Fruit fly (Drosophila melanogaster) whole organism, wandering third instar larva: ENCODE measurements around the gene Cenp-C.

Source experiments
- Abd-B ChIP-seq: fragments of >200 bp; optimal IDR thresholded peaks from 2 replicates; lab custom pipeline; 2017; ENCODE audit warnings: missing biosample characterization, missing genetic modification characterization
- CG32264 ChIP-seq: fragments of 200-800 bp; sonication (Bioruptor generic); optimal IDR thresholded peaks from 2 replicates; lab custom pipeline; 2016; ENCODE audit warnings: missing biosample characterization, missing genetic modification characterization
- CG9705 ChIP-seq: fragments of 200-800 bp; sonication (Bioruptor generic); optimal IDR thresholded peaks from 2 replicates; lab custom pipeline; 2018; ENCODE audit warnings: missing biosample characterization, mild to moderate bottlenecking, missing genetic modification characterization
- Dfd ChIP-seq: fragments of >200 bp; optimal IDR thresholded peaks from 2 replicates; lab custom pipeline; 2017; ENCODE audit warnings: missing biosample characterization, missing genetic modification characterization
- Dif ChIP-seq: fragments of 200-275, 200-300 bp; sonication (Bioruptor generic); optimal IDR thresholded peaks from 2 replicates; lab custom pipeline; 2018; ENCODE audit warnings: missing biosample characterization, missing genetic modification characterization; ENCODE audit not compliant: partially characterized antibody
- GATAd ChIP-seq: sonication (Bioruptor generic); optimal IDR thresholded peaks from 2 replicates; lab custom pipeline; 2016; ENCODE audit warnings: missing biosample characterization, missing genetic modification characterization
- HLH106 ChIP-seq: fragments of 200-800 bp; optimal IDR thresholded peaks from 3 replicates; lab custom pipeline; 2019; ENCODE audit warnings: missing biosample characterization, mild to moderate bottlenecking, missing genetic modification characterization, moderate library complexity
- Hr78 ChIP-seq: fragments of >200 bp; optimal IDR thresholded peaks from 2 replicates; lab custom pipeline; 2017; ENCODE audit warnings: missing biosample characterization, missing genetic modification characterization
- Hr83 ChIP-seq: fragments of 200-300 bp; sonication (Bioruptor generic); optimal IDR thresholded peaks from 2 replicates; lab custom pipeline; 2016; ENCODE audit warnings: missing biosample characterization, mild to moderate bottlenecking, missing genetic modification characterization, moderate library complexity; ENCODE audit not compliant: poor library complexity, severe bottlenecking
- Jra ChIP-seq: sonication (Bioruptor generic); optimal IDR thresholded peaks from 2 replicates; lab custom pipeline; 2016; ENCODE audit warnings: missing biosample characterization, missing genetic modification characterization
- Mio ChIP-seq: sonication (Bioruptor generic); optimal IDR thresholded peaks from 2 replicates; lab custom pipeline; 2016; ENCODE audit warnings: missing biosample characterization, missing genetic modification characterization
- Rel ChIP-seq, 2 experiments: fragments of 200-800 bp; sonication (Bioruptor generic) in 1 of 2; optimal IDR thresholded peaks; 2 replicates in 1 of 2; 3 replicates in 1 of 2; lab custom pipeline; 2016 to 2019; ENCODE audit warnings: mild to moderate bottlenecking in 2 of 2, missing biosample characterization in 2 of 2, missing genetic modification characterization in 2 of 2, moderate library complexity in 1 of 2
- Sp1 ChIP-seq: fragments of 200-800 bp; sonication (Bioruptor generic); optimal IDR thresholded peaks from 3 replicates; lab custom pipeline; 2019; ENCODE audit warnings: missing biosample characterization, mild to moderate bottlenecking, missing genetic modification characterization, moderate library complexity
- Vsx2 ChIP-seq: fragments of 200-300, 225-300 bp; sonication (Bioruptor generic); optimal IDR thresholded peaks from 2 replicates; lab custom pipeline; 2018; ENCODE audit warnings: missing biosample characterization, missing genetic modification characterization; ENCODE audit not compliant: partially characterized antibody
- br ChIP-seq: fragments of 200-800 bp; sonication (Bioruptor generic); optimal IDR thresholded peaks from 2 replicates; lab custom pipeline; 2016; ENCODE audit warnings: missing biosample characterization, missing genetic modification characterization
- brk ChIP-seq: fragments of 200-800 bp; sonication (Bioruptor generic); optimal IDR thresholded peaks from 2 replicates; lab custom pipeline; 2016; ENCODE audit warnings: missing biosample characterization, mild to moderate bottlenecking, missing genetic modification characterization
- dmrt93B ChIP-seq: fragments of 200-800 bp; sonication (Bioruptor generic); optimal IDR thresholded peaks from 2 replicates; lab custom pipeline; 2018; ENCODE audit warnings: missing biosample characterization, mild to moderate bottlenecking, missing genetic modification characterization
- ey ChIP-seq: fragments of 200-800 bp; sonication (Bioruptor generic); optimal IDR thresholded peaks from 2 replicates; lab custom pipeline; 2016; ENCODE audit warnings: missing biosample characterization, missing genetic modification characterization
- foxo ChIP-seq, 2 experiments: fragments of 200-800 bp; sonication (Bioruptor generic); optimal IDR thresholded peaks; 2 replicates in 1 of 2; 3 replicates in 1 of 2; lab custom pipeline; 2016 to 2017; ENCODE audit warnings: missing biosample characterization in 2 of 2, missing genetic modification characterization in 2 of 2
- fru ChIP-seq: fragments of 200-800 bp; sonication (Bioruptor generic); optimal IDR thresholded peaks from 3 replicates; lab custom pipeline; 2016; ENCODE audit warnings: missing biosample characterization, mild to moderate bottlenecking, missing genetic modification characterization
- h ChIP-seq: fragments of 200-800 bp; sonication (Bioruptor generic); optimal IDR thresholded peaks from 3 replicates; lab custom pipeline; 2016; ENCODE audit warnings: missing biosample characterization, mild to moderate bottlenecking, missing genetic modification characterization
- lola ChIP-seq: fragments of >200 bp; optimal IDR thresholded peaks from 2 replicates; lab custom pipeline; 2017; ENCODE audit warnings: missing biosample characterization, missing genetic modification characterization
- pan ChIP-seq: fragments of >200 bp; optimal IDR thresholded peaks from 2 replicates; lab custom pipeline; 2017
- rgr ChIP-seq: fragments of 200-800 bp; sonication (Bioruptor generic); optimal IDR thresholded peaks from 3 replicates; lab custom pipeline; 2016; ENCODE audit warnings: missing biosample characterization, mild to moderate bottlenecking, missing genetic modification characterization
- sage ChIP-seq: fragments of 200-800 bp; sonication (Bioruptor generic); optimal IDR thresholded peaks from 2 replicates; lab custom pipeline; 2016; ENCODE audit warnings: missing biosample characterization, mild to moderate bottlenecking, missing genetic modification characterization
- sv ChIP-seq: fragments of 200-800 bp; sonication (Bioruptor generic); optimal IDR thresholded peaks from 3 replicates; lab custom pipeline; 2016; ENCODE audit warnings: missing biosample characterization, missing genetic modification characterization
- usp ChIP-seq: fragments of >200 bp; optimal IDR thresholded peaks from 2 replicates; lab custom pipeline; 2017; ENCODE audit warnings: missing biosample characterization, missing genetic modification characterization
- woc ChIP-seq: sonication (Bioruptor generic); optimal IDR thresholded peaks from 2 replicates; lab custom pipeline; 2016; ENCODE audit warnings: missing biosample characterization, mild to moderate bottlenecking, missing genetic modification characterization

The Cenp-C gene

DNA sequence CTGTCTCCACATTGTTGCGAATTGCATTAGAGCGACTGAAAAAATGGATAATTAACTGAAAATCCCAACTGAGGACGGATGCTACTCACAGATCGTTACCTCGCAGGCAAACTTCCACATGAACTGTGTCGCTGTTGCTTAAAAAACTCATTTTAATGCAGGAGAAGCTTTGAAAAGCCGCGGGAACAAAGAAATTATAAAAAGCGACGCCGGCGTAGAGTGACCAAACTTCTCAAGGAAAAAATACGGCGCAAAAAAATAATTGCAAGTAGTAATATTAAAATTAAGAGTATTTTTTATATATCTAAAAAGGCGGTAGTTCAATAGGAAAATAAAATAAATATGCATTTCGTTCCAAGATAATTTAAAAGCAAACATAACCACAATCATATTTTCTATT is 2.4 kb upstream of the Cenp-C start, which contains the start of gene pch2:
TSS of gene pch2 (minus strand) at position 243 of the 400 bp plus-strand sequence.
- TF ChIP-seq lola (GFP tag; lab: Kevin White, UChicago) (no peak), GATAd (no peak), ey (GFP tag; lab: Kevin White, UChicago) (no peak), Dif (GFP tag; lab: Kevin White, UChicago) (no peak), pan (lab: Kevin White, UChicago) (no peak), Rel (GFP tag; optimal IDR thresholded peaks at IDR 0.05; lab: Kevin White, UChicago) (no peak), Rel (tag; optimal IDR thresholded peaks at IDR 0.05; lab: Kevin White, UChicago) (no peak), sage (GFP tag; lab: Kevin White, UChicago) (no peak), foxo (GFP tag; optimal IDR thresholded peaks at IDR 0.05; lab: Kevin White, UChicago) (no peak), HLH106 (no peak), CG9705 (GFP tag; lab: Kevin White, UChicago) (no peak), CG32264 (no peak)

dm6 chr3R:8562484-8562886 is 1.4 kb upstream of the Cenp-C start, which contains the start of the genes mRpS18A and CG31460:
Gene mRpS18A (minus strand): TSS chr3R:8562593.
Gene CG31460 (plus strand): TSS chr3R:8562673.
- TF ChIP-seq h (GFP tag; lab: Kevin White, UChicago): peak; percentile 13
- peak; percentile 7 for TF ChIP-seq Jra (GFP tag; lab: Kevin White, UChicago)
- TF ChIP-seq Abd-B (GFP tag; lab: Kevin White, UChicago): no peak
- TF ChIP-seq lola (GFP tag; lab: Kevin White, UChicago): no peak
- TF ChIP-seq Vsx2 (GFP tag; lab: Kevin White, UChicago): no peak
- TF ChIP-seq fru: peak; percentile 89
- peak in 1 of 2 experiments; percentile 20 for TF ChIP-seq foxo (GFP tag; optimal IDR thresholded peaks at IDR 0.05; lab: Kevin White, UChicago)
- no peak for TF ChIP-seq GATAd
- peak; percentile 9 for TF ChIP-seq ey (GFP tag; lab: Kevin White, UChicago)
- TF ChIP-seq rgr (GFP tag; lab: Kevin White, UChicago): no peak
- TF ChIP-seq, all 38 proteins: peak for 5

dm6 chr3R:8577409-8578255 is 13.7 kb downstream of the Cenp-C start, which contains the start of gene 5-HT2B:
Gene 5-HT2B (plus strand): TSS chr3R:8578205.
- TF ChIP-seq h (GFP tag; lab: Kevin White, UChicago): no peak
- TF ChIP-seq Hr83 (GFP tag; lab: Kevin White, UChicago): no peak
- TF ChIP-seq woc: no peak
- TF ChIP-seq Dfd: no peak
- TF ChIP-seq sv (GFP tag; lab: Kevin White, UChicago): no peak
- TF ChIP-seq Sp1: no peak
- TF ChIP-seq pan (lab: Kevin White, UChicago): no peak
- TF ChIP-seq, all 38 proteins: peak for 0

DNA sequence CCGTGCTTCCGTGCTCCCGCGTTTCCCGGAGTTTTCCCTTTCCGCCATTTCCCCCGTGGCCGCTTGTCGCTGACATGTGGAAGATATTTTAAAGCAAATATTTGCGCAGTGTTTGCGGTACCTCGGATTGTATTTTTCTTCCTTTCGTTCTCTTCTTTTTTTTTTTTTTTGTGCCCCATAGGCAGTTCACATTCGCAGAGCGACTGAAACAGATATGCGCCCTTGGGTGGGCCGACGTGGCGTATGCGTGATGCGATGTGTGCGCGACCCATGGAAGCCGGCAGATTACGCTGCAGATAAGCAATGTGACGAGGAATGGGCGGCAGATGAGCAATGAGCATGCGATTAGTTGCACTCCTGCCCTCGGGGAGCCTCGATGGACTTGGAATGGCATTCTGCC is 24.0 kb downstream of the Cenp-C start:
- TF ChIP-seq woc (no peak), pan (lab: Kevin White, UChicago) (no peak), HLH106 (no peak), ey (GFP tag; lab: Kevin White, UChicago) (no peak), br (no peak), Hr78 (GFP tag; lab: Kevin White, UChicago) (no peak), lola (GFP tag; lab: Kevin White, UChicago) (no peak), GATAd (no peak), Jra (GFP tag; lab: Kevin White, UChicago) (no peak)

DNA sequence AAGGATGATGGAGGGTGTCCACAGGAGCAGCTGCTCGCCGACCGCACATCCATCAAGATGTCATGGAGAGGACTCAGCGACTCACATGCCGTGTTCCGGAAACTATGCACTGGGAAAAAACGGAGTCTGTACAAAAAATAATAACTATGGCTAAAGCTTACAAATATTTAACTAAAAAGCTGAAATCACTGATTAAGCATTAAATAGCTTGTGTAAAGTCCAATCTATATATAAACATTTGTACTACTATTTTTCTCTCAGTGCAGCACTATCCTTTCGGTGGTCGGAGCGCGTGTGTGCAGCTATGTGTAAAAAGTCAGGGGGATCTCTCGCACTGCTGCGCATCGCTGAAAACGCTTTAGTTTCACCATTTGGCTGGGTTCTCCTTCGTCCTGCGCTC is 32.3 kb downstream of the Cenp-C start:
- TF ChIP-seq dmrt93B (no peak), lola (GFP tag; lab: Kevin White, UChicago) (no peak), usp (GFP tag; lab: Kevin White, UChicago) (no peak), woc (no peak), sage (GFP tag; lab: Kevin White, UChicago) (no peak), Mio (GFP tag; lab: Kevin White, UChicago) (no peak), brk (no peak), br (no peak), pan (lab: Kevin White, UChicago) (no peak), Abd-B (GFP tag; lab: Kevin White, UChicago) (no peak)
